Worm (Caenorhabditis elegans) whole organism, young adult: ENCODE measurements around the gene C04C11.25.
A peak's percentile ranks its signal among the peaks of the same experiment; 100 is the strongest.

ENCODE experiments used
- C17E4.6 ChIP-seq: fragments of 200-800 bp; sonication (Bioruptor generic); IDR thresholded peaks from 2 replicates; pipeline ENCODE4 v1.3.6; 2022; ENCODE audit warnings: missing genetic modification reagents, missing genetic modification characterization, missing compliant biosample characterization
- F49E8.2 ChIP-seq: sonication (generic microtip); optimal IDR thresholded peaks from 3 replicates; lab custom pipeline; 2017; ENCODE audit warnings: missing genetic modification characterization, mild to moderate bottlenecking, missing compliant biosample characterization, antibody characterized with exemption, moderate library complexity; ENCODE audit not compliant: insufficient read depth
- F55B11.4 ChIP-seq: sonication (generic microtip); optimal IDR thresholded peaks from 2 replicates; lab custom pipeline; 2016; ENCODE audit warnings: missing compliant biosample characterization, missing genetic modification characterization, borderline replicate concordance; ENCODE audit not compliant: insufficient read depth
- F57A8.1 ChIP-seq: fragments of 200-800 bp; sonication (Bioruptor generic); optimal IDR thresholded peaks from 2 replicates; lab custom pipeline; 2018; ENCODE audit warnings: mild to moderate bottlenecking, missing genetic modification characterization, moderate library complexity, missing compliant biosample characterization
- F57C9.4 ChIP-seq: sonication (generic microtip); optimal IDR thresholded peaks from 2 replicates; lab custom pipeline; 2017; ENCODE audit warnings: mild to moderate bottlenecking, missing genetic modification characterization, missing compliant biosample characterization
- K11D2.4 ChIP-seq: fragments of 200-800 bp; sonication (Bioruptor generic); IDR thresholded peaks from 2 replicates; pipeline ENCODE4 v1.3.6; 2022; ENCODE audit warnings: missing genetic modification reagents, missing genetic modification characterization, missing compliant biosample characterization
- K12H6.12 ChIP-seq: fragments of 200-800 bp; sonication (Bioruptor generic); optimal IDR thresholded peaks from 2 replicates; lab custom pipeline; 2018; ENCODE audit warnings: mild to moderate bottlenecking, missing genetic modification characterization, missing compliant biosample characterization
- T07F8.4 ChIP-seq: sonication (generic microtip); optimal IDR thresholded peaks from 2 replicates; lab custom pipeline; 2016; ENCODE audit warnings: mild to moderate bottlenecking, missing genetic modification characterization, moderate library complexity, missing compliant biosample characterization
- Y53F4B.3 ChIP-seq: fragments of 200-800 bp; sonication (Bioruptor generic); IDR thresholded peaks from 2 replicates; pipeline ENCODE4 v1.3.6; 2022; ENCODE audit warnings: missing genetic modification reagents, missing genetic modification characterization, missing compliant biosample characterization
- Y79H2A.3 ChIP-seq: fragments of 200-800 bp; sonication (Bioruptor generic); conservative IDR thresholded peaks from 2 replicates; pipeline ENCODE4 v1.3.6; 2022; ENCODE audit warnings: missing genetic modification reagents, missing genetic modification characterization, missing compliant biosample characterization
- ZK185.1 ChIP-seq: sonication (generic microtip); optimal IDR thresholded peaks from 2 replicates; lab custom pipeline; 2016; ENCODE audit warnings: mild to moderate bottlenecking, missing genetic modification characterization, missing compliant biosample characterization; ENCODE audit not compliant: poor library complexity, severe bottlenecking
- ama-1 ChIP-seq, 3 experiments: fragments of 150-350 bp in 1 of 3; sonication (generic microtip) in 2 of 3; optimal IDR thresholded peaks; 2 replicates each; lab custom pipeline; 2014 to 2018; ENCODE audit warnings: missing biosample characterization in 2 of 3, missing genetic modification characterization in 2 of 3, missing genetic modification reagents in 2 of 3
- attf-6 ChIP-seq: fragments of 200-800 bp; sonication (Bioruptor generic); IDR thresholded peaks from 2 replicates; pipeline ENCODE4 v1.3.6; 2022; ENCODE audit warnings: missing genetic modification reagents, missing genetic modification characterization, missing compliant biosample characterization
- cebp-1 ChIP-seq, 2 experiments: fragments of 200-800 bp in 1 of 2; sonication (Bioruptor generic) in 1 of 2; sonication (generic microtip) in 1 of 2; IDR thresholded peaks in 1 of 2; optimal IDR thresholded peaks in 1 of 2; 2 replicates each; pipeline versions ENCODE4 v1.3.6 to Lab custom; 2017 to 2022; ENCODE audit warnings: missing compliant biosample characterization in 2 of 2, missing genetic modification characterization in 2 of 2, mild to moderate bottlenecking in 1 of 2, missing genetic modification reagents in 1 of 2, moderate library complexity in 1 of 2
- ceh-100 ChIP-seq: fragments of 200-800 bp; sonication (Bioruptor generic); IDR thresholded peaks from 2 replicates; pipeline ENCODE4 v1.3.6; 2022; ENCODE audit warnings: missing genetic modification reagents, missing genetic modification characterization, missing compliant biosample characterization
- ceh-79 ChIP-seq: sonication (generic microtip); optimal IDR thresholded peaks from 2 replicates; lab custom pipeline; 2017; ENCODE audit warnings: mild to moderate bottlenecking, missing genetic modification characterization, missing compliant biosample characterization
- ceh-91 ChIP-seq: fragments of 200-800 bp; sonication (Bioruptor generic); IDR thresholded peaks from 2 replicates; pipeline ENCODE4 v1.3.6; 2022; ENCODE audit warnings: missing genetic modification reagents, missing genetic modification characterization, missing compliant biosample characterization
- die-1 ChIP-seq: sonication (generic microtip); optimal IDR thresholded peaks from 2 replicates; lab custom pipeline; 2016; ENCODE audit warnings: missing genotype, mild to moderate bottlenecking, missing genetic modification characterization, missing compliant biosample characterization
- dpl-1 ChIP-seq: fragments of 150-350 bp; optimal IDR thresholded peaks from 2 replicates; lab custom pipeline; 2014; ENCODE audit warnings: missing biosample characterization, missing genetic modification reagents, missing genetic modification characterization
- egl-18 ChIP-seq: fragments of 200-800 bp; sonication (Bioruptor generic); IDR thresholded peaks from 2 replicates; pipeline ENCODE4 v1.3.6; 2022; ENCODE audit warnings: missing genetic modification reagents, missing genetic modification characterization, missing compliant biosample characterization
- egl-44 ChIP-seq: fragments of 200-800 bp; sonication (Bioruptor generic); IDR thresholded peaks from 2 replicates; pipeline ENCODE4 v1.3.6; 2022; ENCODE audit warnings: missing genetic modification reagents, missing genetic modification characterization, missing compliant biosample characterization
- ekl-4 ChIP-seq: fragments of 200-800 bp; sonication (Bioruptor generic); IDR thresholded peaks from 2 replicates; pipeline ENCODE4 v1.3.6; 2022; ENCODE audit warnings: missing genetic modification reagents, missing genetic modification characterization, missing compliant biosample characterization
- ets-4 ChIP-seq: fragments of 200-800 bp; sonication (Bioruptor generic); optimal IDR thresholded peaks from 2 replicates; lab custom pipeline; 2018; ENCODE audit warnings: mild to moderate bottlenecking, missing genetic modification characterization, missing compliant biosample characterization
- hlh-26 ChIP-seq: fragments of 200-800 bp; sonication (Bioruptor generic); conservative IDR thresholded peaks from 2 replicates; pipeline ENCODE4 v1.3.6; 2022; ENCODE audit warnings: missing genetic modification reagents, missing genetic modification characterization, missing compliant biosample characterization
- hrde-1 ChIP-seq: sonication (generic microtip); optimal IDR thresholded peaks from 2 replicates; lab custom pipeline; 2016; ENCODE audit warnings: missing genetic modification characterization, mild to moderate bottlenecking, missing compliant biosample characterization, moderate library complexity, missing genotype, missing genetic modification reagents, borderline replicate concordance
- lag-1 ChIP-seq: fragments of 200-800 bp; sonication (Bioruptor generic); IDR thresholded peaks from 2 replicates; pipeline ENCODE4 v1.3.6; 2022; ENCODE audit warnings: missing genetic modification reagents, missing genetic modification characterization, missing compliant biosample characterization
- let-526 ChIP-seq: fragments of 200-800 bp; sonication (Bioruptor generic); IDR thresholded peaks from 2 replicates; pipeline ENCODE4 v1.3.6; 2022; ENCODE audit warnings: missing genetic modification reagents, missing genetic modification characterization, missing compliant biosample characterization
- lin-35 ChIP-seq, 3 experiments: fragments of 150-350 bp in 2 of 3; sonication (generic microtip) in 1 of 3; optimal IDR thresholded peaks; 2 replicates each; lab custom pipeline; 2014 to 2018; ENCODE audit warnings: missing biosample characterization in 3 of 3, missing genetic modification characterization in 3 of 3, missing genetic modification reagents in 3 of 3
- lin-40 ChIP-seq: sonication (generic microtip); optimal IDR thresholded peaks from 2 replicates; lab custom pipeline; 2016; ENCODE audit warnings: missing genetic modification characterization, mild to moderate bottlenecking, missing compliant biosample characterization, missing genotype, missing genetic modification reagents
- lir-1 ChIP-seq: fragments of 200-800 bp; sonication (Bioruptor generic); conservative IDR thresholded peaks from 2 replicates; pipeline ENCODE4 v1.3.6; 2022; ENCODE audit warnings: missing genetic modification reagents, missing genetic modification characterization, missing compliant biosample characterization
- lsy-27 ChIP-seq: sonication (generic microtip); optimal IDR thresholded peaks from 2 replicates; lab custom pipeline; 2017; ENCODE audit warnings: missing genetic modification characterization, mild to moderate bottlenecking, missing compliant biosample characterization, antibody characterized with exemption, missing genotype, borderline replicate concordance; ENCODE audit not compliant: insufficient read depth
- madf-3 ChIP-seq: fragments of 200-800 bp; sonication (Bioruptor generic); IDR thresholded peaks from 2 replicates; pipeline ENCODE4 v1.3.6; 2022; ENCODE audit warnings: missing genetic modification reagents, missing genetic modification characterization, missing compliant biosample characterization
- madf-6 ChIP-seq: fragments of 200-800 bp; sonication (Bioruptor generic); IDR thresholded peaks from 2 replicates; pipeline ENCODE4 v1.3.6; 2022; ENCODE audit warnings: missing genetic modification reagents, missing genetic modification characterization, missing compliant biosample characterization
- mes-4 ChIP-seq: sonication (generic microtip); optimal IDR thresholded peaks from 2 replicates; lab custom pipeline; 2016; ENCODE audit warnings: missing genotype, missing genetic modification characterization, missing compliant biosample characterization
- nfya-1 ChIP-seq: sonication (generic microtip); optimal IDR thresholded peaks from 2 replicates; lab custom pipeline; 2017; ENCODE audit warnings: antibody characterized with exemption, missing compliant biosample characterization, missing genetic modification characterization, borderline replicate concordance; ENCODE audit not compliant: insufficient read depth
- nhr-179 ChIP-seq: sonication (generic microtip); optimal IDR thresholded peaks from 2 replicates; lab custom pipeline; 2016; ENCODE audit warnings: mild to moderate bottlenecking, missing genetic modification characterization, missing compliant biosample characterization
- nhr-90 ChIP-seq: sonication (generic microtip); optimal IDR thresholded peaks from 2 replicates; lab custom pipeline; 2016; ENCODE audit warnings: missing genotype, mild to moderate bottlenecking, missing genetic modification characterization, missing compliant biosample characterization
- pbrm-1 ChIP-seq: fragments of 200-800 bp; sonication (Bioruptor generic); IDR thresholded peaks from 2 replicates; pipeline ENCODE4 v1.3.6; 2022; ENCODE audit warnings: missing genetic modification reagents, missing genetic modification characterization, missing compliant biosample characterization
- snpc-3.4 ChIP-seq: sonication (generic microtip); optimal IDR thresholded peaks from 2 replicates; lab custom pipeline; 2017; ENCODE audit warnings: missing genetic modification characterization, mild to moderate bottlenecking, missing compliant biosample characterization, antibody characterized with exemption, moderate library complexity, missing genotype, missing genetic modification reagents
- sptf-2 ChIP-seq: fragments of 200-800 bp; sonication (Bioruptor generic); optimal IDR thresholded peaks from 2 replicates; lab custom pipeline; 2018; ENCODE audit warnings: mild to moderate bottlenecking, missing genetic modification characterization, missing compliant biosample characterization
- tlf-1 ChIP-seq: fragments of 200-800 bp; sonication (Bioruptor generic); optimal IDR thresholded peaks from 2 replicates; lab custom pipeline; 2018; ENCODE audit warnings: mild to moderate bottlenecking, missing genetic modification characterization, missing compliant biosample characterization
- unc-130 ChIP-seq: sonication (generic microtip); optimal IDR thresholded peaks from 2 replicates; lab custom pipeline; 2016; ENCODE audit warnings: missing genetic modification reagents, missing genetic modification characterization, missing compliant biosample characterization
- unc-62 ChIP-seq: fragments of 150-350 bp; optimal IDR thresholded peaks from 2 replicates; lab custom pipeline; 2014; ENCODE audit warnings: missing biosample characterization, missing genetic modification reagents, missing genetic modification characterization
- ztf-18 ChIP-seq: sonication (generic microtip); optimal IDR thresholded peaks from 2 replicates; lab custom pipeline; 2016; ENCODE audit warnings: missing genotype, mild to moderate bottlenecking, missing genetic modification characterization, missing compliant biosample characterization
- ztf-25 ChIP-seq: fragments of 200-800 bp; sonication (Bioruptor generic); IDR thresholded peaks from 2 replicates; pipeline ENCODE4 v1.3.6; 2022; ENCODE audit warnings: missing genetic modification reagents, missing genetic modification characterization, missing compliant biosample characterization

Gene C04C11.25

ce11 chrX:13969257-13969968 lies 45.9 kb downstream of the C04C11.25 start (continued):
- TF ChIP-seq egl-44 (no peak), pbrm-1 (GFP tag; lab: Robert Waterston, UW) (peak; percentile 12; the same call in 1 of the 2 replicates), sptf-2 (GFP tag; lab: Kevin White, UChicago) (no peak), snpc-3.4 (no peak), ceh-79 (no peak), lag-1 (GFP tag; lab: Robert Waterston, UW) (no peak), ekl-4 (GFP tag; lab: Robert Waterston, UW) (0 out of 2 replicates have a peak, but pooled peaks have one; percentile 38), F55B11.4 (tag; lab: Kevin White, UChicago) (no peak), ceh-100 (GFP tag; lab: Robert Waterston, UW) (no peak; the same call in 1 of the 2 replicates), tlf-1 (GFP tag; lab: Kevin White, UChicago) (peak; percentile 13), nfya-1 (tag; lab: Kevin White, UChicago) (no peak), ama-1 (optimal IDR thresholded peaks at IDR 0.05; lab: Kevin White, UChicago) (no peak), ama-1 (GFP tag; optimal IDR thresholded peaks at IDR 0.05; lab: Kevin White, UChicago) (no peak), lir-1 (GFP tag; lab: Robert Waterston, UW) (no peak), hrde-1 (tag; lab: Kevin White, UChicago) (no peak), C17E4.6 (GFP tag; lab: Robert Waterston, UW) (no peak), nhr-179 (tag; lab: Kevin White, UChicago) (no peak), ets-4 (no peak), Y79H2A.3 (GFP tag; lab: Robert Waterston, UW) (no peak), cebp-1 (GFP tag; IDR thresholded peaks at IDR 0.05; lab: Robert Waterston, UW) (0 out of 2 replicates have a peak, but pooled peaks have one; percentile 7), cebp-1 (tag; optimal IDR thresholded peaks at IDR 0.05; lab: Kevin White, UChicago) (peak; percentile 87), ztf-25 (GFP tag; lab: Robert Waterston, UW) (no peak), egl-18 (GFP tag; lab: Robert Waterston, UW) (no peak), Y53F4B.3 (GFP tag; lab: Robert Waterston, UW) (no peak), nhr-90 (peak; percentile 51), ZK185.1 (tag; lab: Kevin White, UChicago) (peak; percentile 55), F49E8.2 (tag; lab: Kevin White, UChicago) (no peak), F57A8.1 (no peak), madf-3 (GFP tag; lab: Robert Waterston, UW) (no peak), lin-35 (GFP tag; optimal IDR thresholded peaks at IDR 0.05; lab: Kevin White, UChicago) (peak in 1 of 3 experiments; percentile 70), ztf-18 (peak; percentile 58), mes-4 (tag; lab: Kevin White, UChicago) (no peak), K12H6.12 (tag; lab: Kevin White, UChicago) (peak; percentile 97), madf-6 (GFP tag; lab: Robert Waterston, UW) (no peak), dpl-1 (GFP tag; lab: Kevin White, UChicago) (no peak), hlh-26 (no peak), lsy-27 (tag; lab: Kevin White, UChicago) (no peak), unc-62 (GFP tag; lab: Kevin White, UChicago) (peak; percentile 56), lin-40 (tag; lab: Kevin White, UChicago) (peak; percentile 83), die-1 (tag; lab: Kevin White, UChicago) (peak; percentile 32), F57C9.4 (tag; lab: Kevin White, UChicago) (no peak), T07F8.4 (no peak), ceh-91 (GFP tag; lab: Robert Waterston, UW) (no peak), unc-130 (GFP tag; lab: Kevin White, UChicago) (no peak), K11D2.4 (GFP tag; lab: Robert Waterston, UW) (peak; percentile 86), let-526 (GFP tag; lab: Robert Waterston, UW) (0 out of 2 replicates have a peak, but pooled peaks have one; percentile 7), attf-6 (no peak)
